Fruit fly (Drosophila melanogaster): ENCODE data around the gene Drice.

The Drice gene

dm6 chr3R:29771645-29772089, 27.8 kb upstream of the Drice start:
- TF ChIP-seq noc (tag; optimal IDR thresholded peaks at IDR 0.05), result no peak

- peak; percentile 34 for TF ChIP-seq noc (tag; optimal IDR thresholded peaks at IDR 0.05)
Measured at dm6 chr3R:29772090-29772794, 27.2 kb upstream of the Drice start.

dm6 chr3R:29772795-29773331, 26.6 kb upstream of the Drice start:
- peak; percentile 39 for TF ChIP-seq noc (tag; optimal IDR thresholded peaks at IDR 0.05)

- peak; percentile 91 for TF ChIP-seq noc (tag; optimal IDR thresholded peaks at IDR 0.05)
Measured at dm6 chr3R:29773833-29774324, 25.6 kb upstream of the Drice start.

- TF ChIP-seq noc (tag; optimal IDR thresholded peaks at IDR 0.05), result no peak
Measured at dm6 chr3R:29774360-29775193, 24.9 kb upstream of the Drice start.

dm6 chr3R:29775755-29776686, 23.4 kb upstream of the Drice start:
- peak; percentile 14 for TF ChIP-seq noc (tag; optimal IDR thresholded peaks at IDR 0.05)

- TF ChIP-seq noc (tag; optimal IDR thresholded peaks at IDR 0.05), result no peak
Measured at dm6 chr3R:29777213-29777612, 22.2 kb upstream of the Drice start.

dm6 chr3R:29778139-29778984, 21.1 kb upstream of the Drice start:
- TF ChIP-seq noc (tag; optimal IDR thresholded peaks at IDR 0.05), result no peak

- peak; percentile 63 for TF ChIP-seq noc (tag; optimal IDR thresholded peaks at IDR 0.05)
Measured at dm6 chr3R:29778985-29779298, 20.5 kb upstream of the Drice start.

dm6 chr3R:29780402-29781029, 18.9 kb upstream of the Drice start, which contains the start of gene fig:
Gene fig, minus strand, starts transcription at chr3R:29780452.
- no peak for TF ChIP-seq noc (tag; optimal IDR thresholded peaks at IDR 0.05)

- TF ChIP-seq noc (tag; optimal IDR thresholded peaks at IDR 0.05), result no peak
Measured at dm6 chr3R:29781874-29782273, 17.6 kb upstream of the Drice start.

- peak; percentile 82 for TF ChIP-seq noc (tag; optimal IDR thresholded peaks at IDR 0.05)
Measured at dm6 chr3R:29782367-29782766, 17.1 kb upstream of the Drice start.

- no peak for TF ChIP-seq noc (tag; optimal IDR thresholded peaks at IDR 0.05)
Measured at dm6 chr3R:29783210-29783609, 16.2 kb upstream of the Drice start.

dm6 chr3R:29785242-29785641, 14.2 kb upstream of the Drice start:
- TF ChIP-seq noc (tag; optimal IDR thresholded peaks at IDR 0.05), result no peak
